Worm (Caenorhabditis elegans): ENCODE measurements around the gene C30G12.4.

The C30G12.4 gene

DNA sequence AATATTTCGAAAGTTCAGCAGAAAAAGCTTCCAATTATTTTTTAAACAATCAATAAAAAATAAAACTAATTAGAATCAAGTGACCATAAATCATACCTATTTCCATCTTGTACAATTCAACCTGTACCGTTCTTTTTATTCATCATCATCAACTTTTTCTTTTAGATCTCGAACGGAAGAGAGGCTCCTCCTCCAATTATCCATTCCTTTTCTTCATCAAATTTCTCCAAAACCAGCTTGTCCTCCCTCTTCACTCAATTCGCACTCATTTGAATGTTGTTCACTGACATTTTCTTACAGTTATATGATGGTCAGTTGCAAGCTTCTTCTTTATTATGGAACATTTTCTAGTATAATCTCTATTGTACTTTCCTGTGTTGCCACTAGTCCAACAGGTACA is at the start of gene C30G12.4:
TSS of gene C30G12.4 (plus strand) at position 301 of the 400 bp plus-strand sequence.
- TF ChIP-seq unc-62 (GFP tag; optimal IDR thresholded peaks at IDR 0.05), result no peak

DNA sequence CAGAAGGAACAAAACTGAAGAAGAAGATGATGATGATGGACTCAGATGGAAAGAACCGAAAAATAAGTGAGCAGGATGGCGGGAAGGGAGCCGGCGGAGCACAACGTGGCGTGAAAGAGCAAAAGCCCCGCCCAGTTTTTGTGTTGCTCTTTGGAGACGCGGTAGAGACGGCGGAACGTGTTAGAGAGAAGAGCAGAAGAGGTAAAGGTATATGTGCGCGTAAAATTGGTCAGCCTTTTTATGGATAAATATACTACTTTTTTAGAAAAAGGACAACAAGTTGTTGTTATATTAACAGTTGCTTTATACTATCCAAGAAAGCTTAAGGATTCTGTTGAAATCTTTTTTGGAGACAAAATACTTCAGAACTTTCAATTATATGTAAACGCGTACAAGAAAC is 44.9 kb upstream of the C30G12.4 start, which contains the start of gene E04F6.10:
TSS of gene E04F6.10 (minus strand) at position 101 of the 400 bp plus-strand sequence.
- TF ChIP-seq unc-62 (GFP tag; optimal IDR thresholded peaks at IDR 0.05), result no peak

DNA sequence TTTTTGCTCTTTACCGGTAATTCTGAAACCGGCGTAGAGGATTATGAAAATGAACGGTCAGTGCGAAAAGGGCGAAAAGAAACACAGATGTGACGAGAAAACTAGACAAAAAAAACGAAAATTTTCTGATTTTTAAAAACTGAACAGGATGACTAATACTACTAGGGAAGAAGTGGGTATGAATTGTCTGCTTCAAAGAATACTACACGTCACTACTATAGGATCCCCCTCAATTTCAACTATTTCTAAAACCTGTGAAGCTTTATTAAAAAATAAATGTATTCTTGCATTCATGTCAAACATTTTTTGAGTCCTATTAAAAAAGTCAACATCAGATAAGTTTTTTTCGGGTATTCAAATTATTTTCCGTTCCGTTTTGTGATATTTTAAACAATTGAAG is 37.9 kb upstream of the C30G12.4 start:
- TF ChIP-seq unc-62 (GFP tag; optimal IDR thresholded peaks at IDR 0.05), result no peak

DNA sequence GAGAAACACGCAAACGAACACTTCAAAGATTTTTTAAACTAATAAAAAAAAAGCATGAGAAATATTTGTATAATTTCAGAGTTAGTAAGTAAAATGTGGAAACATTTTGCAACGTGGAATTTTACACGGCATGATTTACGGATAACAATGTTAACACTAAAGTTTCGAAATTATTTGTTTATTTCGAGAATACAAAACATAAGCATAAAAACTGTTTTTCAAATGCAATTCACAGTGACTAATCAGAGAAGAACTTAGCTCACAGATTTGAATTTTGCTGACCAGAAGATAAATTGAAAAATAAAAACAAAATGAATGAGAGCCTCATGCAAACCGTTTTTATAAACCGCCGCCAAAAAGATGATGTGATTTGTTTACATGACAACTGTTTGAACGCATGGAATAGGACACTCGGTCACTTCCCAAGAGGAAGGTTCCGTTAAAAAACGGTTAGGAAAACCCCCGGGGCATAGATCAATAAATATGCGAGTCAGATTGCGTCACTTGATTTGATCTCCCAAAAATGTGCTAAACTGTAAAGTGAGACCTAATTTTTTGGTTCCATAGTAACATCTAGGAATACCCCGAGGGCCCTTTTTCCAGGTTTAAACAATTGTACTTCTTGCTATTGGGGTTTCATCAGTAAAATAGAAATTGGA is 36.0 kb upstream of the C30G12.4 start, which contains the start of gene clh-3:
TSS of gene clh-3 (minus strand) at position 51 of the 659 bp plus-strand sequence.
- TF ChIP-seq unc-62 (GFP tag; optimal IDR thresholded peaks at IDR 0.05), result no peak

DNA sequence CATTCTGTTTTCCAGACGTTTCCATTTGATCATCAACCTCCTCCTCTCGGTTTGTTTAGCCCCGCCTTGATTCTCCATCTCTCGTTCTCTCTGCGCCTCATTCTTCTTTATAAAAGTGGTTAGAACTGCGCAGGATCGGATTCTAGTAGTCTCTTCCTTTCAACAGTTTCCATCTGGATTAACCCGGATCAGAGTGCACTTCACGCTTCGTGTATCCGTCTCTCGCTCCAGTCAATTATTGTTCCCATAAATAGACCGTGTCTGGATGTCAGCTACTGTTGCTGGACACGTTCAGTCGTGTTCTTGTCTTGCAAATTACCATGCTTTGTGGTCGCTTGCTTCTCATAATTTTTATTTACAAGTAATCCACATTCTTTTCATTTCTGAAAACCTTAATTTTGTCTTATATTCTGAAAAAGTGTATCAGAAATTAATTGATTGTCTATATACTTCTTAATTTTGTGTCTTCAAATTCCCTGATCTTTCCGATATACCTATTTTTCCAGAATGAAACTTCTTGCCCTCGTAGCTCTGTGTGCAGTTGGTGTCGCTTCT is 33.2 kb upstream of the C30G12.4 start, which contains the start of gene F32A5.4:
TSS of gene F32A5.4 (plus strand) at position 505 of the 555 bp plus-strand sequence.
- TF ChIP-seq unc-62 (GFP tag; optimal IDR thresholded peaks at IDR 0.05), result no peak

DNA sequence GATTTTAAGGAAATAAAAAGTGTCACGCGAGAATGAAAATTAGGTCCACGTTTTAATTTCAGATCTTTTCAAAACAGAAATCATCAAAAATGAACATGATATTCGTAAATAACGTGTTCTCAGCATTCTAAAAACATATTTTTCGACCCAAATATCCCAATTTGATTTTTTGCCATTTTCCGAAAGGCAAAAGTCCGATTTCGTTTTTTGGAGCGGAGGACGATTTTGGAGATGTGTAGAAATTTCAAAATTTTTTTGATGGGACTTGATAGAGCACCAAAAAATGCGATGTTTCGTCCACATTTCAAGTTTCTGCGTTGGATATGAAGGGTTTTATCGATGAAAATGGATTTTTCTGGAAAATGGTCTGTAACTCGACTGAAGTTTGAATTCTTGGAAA is 31.3 kb upstream of the C30G12.4 start:
- TF ChIP-seq unc-62 (GFP tag; optimal IDR thresholded peaks at IDR 0.05), result no peak

DNA sequence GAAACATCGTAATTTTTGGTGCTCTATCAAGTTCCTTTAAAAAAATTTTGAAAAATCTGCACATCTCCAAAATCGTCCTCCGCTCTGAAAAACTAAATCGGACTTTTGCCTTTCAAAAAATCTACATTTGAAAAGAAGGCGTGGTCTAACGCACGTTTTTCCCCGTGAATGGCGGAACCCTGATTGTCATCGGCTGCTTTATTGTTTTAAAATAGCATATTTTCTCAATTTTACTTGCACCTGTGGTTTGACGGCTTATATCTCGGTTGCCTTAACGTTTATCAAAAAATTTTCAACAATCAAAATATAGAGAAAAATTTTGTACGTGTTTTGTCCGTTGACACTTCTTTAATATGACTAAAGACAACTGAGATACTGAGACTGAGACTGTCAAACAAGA is 30.0 kb upstream of the C30G12.4 start:
- TF ChIP-seq unc-62 (GFP tag; optimal IDR thresholded peaks at IDR 0.05), result no peak

DNA sequence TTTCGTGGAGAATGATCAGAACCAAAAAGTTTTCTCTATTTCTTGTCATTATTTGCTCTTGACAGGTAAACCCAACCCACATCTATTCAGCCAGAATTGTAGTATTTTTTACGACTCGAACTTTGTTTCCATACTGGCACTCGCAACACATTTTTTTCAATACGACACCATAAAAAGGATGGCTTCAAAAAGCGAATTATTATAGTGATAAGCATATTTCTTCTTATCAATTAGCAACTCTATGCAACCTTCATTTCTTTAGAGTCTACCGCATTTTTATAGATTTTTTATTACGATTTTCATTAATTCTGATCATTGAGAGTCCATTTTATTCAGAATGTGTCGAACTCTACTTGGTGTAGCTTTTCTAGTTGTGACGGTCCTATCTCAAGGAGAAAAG is 29.4 kb upstream of the C30G12.4 start, which contains the start of gene ctsa-3.1:
TSS of gene ctsa-3.1 (plus strand) at position 337 of the 400 bp plus-strand sequence.
- no peak for TF ChIP-seq unc-62 (GFP tag; optimal IDR thresholded peaks at IDR 0.05)

DNA sequence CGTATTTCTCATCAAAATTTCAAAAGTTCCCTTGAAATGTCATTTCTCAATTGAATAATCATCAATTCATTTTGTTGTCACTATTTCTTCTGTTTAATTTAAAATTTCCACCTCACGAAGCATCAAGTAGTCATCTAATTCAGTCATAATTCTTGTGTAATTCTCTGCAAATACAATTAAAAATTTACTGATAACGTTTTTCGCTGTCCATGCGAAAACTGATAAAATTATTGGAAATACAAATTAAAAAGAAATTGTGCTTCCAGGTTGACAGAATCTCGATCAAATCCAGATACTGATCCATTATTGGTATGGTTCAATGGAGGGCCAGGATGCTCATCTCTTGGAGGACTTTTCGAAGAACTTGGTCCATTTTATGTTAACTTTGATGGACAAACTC is 28.7 kb upstream of the C30G12.4 start:
- no peak for TF ChIP-seq unc-62 (GFP tag; optimal IDR thresholded peaks at IDR 0.05)

DNA sequence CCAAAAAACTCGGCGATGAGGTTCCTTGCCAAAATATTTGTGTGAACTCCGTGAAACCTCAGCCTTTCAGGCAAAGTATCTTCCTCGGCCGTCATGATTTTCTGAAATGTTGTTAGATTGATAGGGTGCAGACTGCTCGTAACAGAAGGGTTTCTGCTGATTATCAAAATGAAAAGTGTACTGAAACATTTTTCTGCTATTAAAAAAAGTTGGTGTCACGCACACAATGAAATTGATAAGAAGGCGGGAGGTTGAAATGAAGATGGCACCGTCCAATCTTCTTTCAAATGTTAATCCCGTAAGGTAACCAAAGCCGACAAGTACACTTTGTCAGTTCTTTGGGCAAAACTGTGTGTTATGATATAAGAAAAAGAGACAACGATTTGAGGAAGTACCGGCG is 25.0 kb upstream of the C30G12.4 start:
- TF ChIP-seq unc-62 (GFP tag; optimal IDR thresholded peaks at IDR 0.05), result no peak

DNA sequence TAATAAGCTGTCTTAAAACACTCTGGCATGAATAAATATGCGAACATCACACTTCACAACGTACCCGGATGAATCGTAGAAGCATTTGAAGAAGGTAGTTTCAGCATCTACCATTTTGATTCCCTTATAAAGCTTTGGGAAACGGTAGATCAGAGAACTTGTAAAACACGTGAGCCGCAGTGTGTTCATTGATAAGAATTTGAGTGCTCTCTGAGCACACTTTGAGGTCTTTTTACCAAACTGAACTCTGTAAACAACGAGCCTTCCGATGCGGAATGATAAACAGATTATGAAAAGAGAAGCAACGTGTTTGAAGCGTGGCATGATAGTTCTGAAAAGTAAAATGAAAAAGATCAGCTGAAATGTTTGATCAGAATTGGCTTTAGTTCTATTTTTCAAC is 23.7 kb upstream of the C30G12.4 start, which contains the start of gene aqp-1:
TSS of gene aqp-1 (minus strand) at position 102 of the 400 bp plus-strand sequence.
- TF ChIP-seq unc-62 (GFP tag; optimal IDR thresholded peaks at IDR 0.05), result no peak

DNA sequence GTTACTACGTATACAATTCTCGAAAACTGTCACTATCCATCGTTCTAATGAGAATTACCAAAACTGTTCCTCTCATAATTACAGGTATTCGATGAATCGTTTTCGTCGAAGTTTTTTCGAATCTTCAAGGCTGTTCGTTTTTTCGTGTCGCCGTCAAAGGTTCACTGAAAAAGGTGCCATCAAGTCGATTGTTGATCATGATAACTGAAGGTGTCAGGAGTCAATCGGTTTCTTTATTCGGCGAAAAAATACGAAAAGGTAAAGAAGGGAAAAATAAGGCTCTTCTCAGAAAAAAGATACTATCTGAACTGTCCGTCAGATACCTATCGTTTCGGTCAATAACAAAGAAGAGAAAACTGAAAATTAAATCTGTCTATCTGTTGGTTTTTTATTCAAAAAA is 23.2 kb upstream of the C30G12.4 start:
- no peak for TF ChIP-seq unc-62 (GFP tag; optimal IDR thresholded peaks at IDR 0.05)

DNA sequence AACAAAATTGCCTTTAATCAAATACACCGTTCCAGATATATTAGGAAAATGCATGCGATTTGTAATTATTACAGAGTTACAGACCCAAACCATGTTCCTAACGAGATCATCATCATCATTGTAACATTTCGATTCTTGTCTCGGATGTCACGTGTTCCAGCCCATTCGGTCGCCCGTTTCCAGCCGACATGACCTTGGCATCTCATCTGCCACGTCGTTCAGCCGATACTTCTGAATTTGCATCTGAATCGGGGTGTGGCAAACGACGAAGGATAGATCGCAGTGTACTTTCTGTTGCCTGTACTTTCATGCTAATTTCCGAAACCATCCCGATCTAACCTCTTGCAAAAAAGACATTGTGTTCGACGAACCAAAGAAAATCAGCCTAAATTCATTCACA is 22.2 kb upstream of the C30G12.4 start:
- TF ChIP-seq unc-62 (GFP tag; optimal IDR thresholded peaks at IDR 0.05), result no peak

DNA sequence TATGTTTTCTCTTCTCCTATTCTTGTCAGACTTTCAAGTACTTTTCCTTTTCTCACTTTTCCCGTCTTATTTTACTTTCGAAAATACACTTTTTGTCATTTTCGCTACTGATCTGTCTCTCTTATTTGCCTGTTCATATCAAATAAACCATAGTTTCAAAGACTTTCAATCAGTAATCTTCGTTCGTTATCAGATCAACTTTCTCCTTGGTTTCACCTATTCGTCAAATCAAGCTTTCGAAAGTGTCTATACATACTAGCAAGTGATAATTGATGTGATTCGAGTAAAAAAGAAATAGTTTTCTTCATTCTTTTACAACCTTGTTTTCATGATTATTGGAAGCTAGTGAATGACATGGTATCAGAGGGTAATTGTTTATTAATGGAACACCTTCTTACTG is 19.2 kb upstream of the C30G12.4 start:
- TF ChIP-seq unc-62 (GFP tag; optimal IDR thresholded peaks at IDR 0.05), result no peak

DNA sequence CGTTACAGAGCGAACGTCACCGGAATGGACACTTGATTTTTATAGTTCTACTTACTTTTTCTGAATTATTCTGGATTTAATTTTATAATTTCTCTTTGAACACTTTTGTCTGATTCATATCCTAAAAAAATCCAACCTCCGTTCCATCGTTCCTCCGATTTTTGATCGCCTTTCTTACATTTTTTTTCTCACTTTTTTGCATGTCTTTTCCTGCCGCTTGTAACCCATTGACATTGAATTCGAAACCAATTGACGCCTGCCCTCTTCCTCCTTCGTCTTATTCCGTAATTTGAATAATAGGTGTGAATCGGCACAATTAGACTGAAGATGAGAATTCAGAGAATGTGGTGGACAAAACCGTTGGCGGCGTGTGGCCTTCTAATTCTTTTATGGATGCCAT is 16.4 kb upstream of the C30G12.4 start, which contains the start of gene skpo-3:
TSS of gene skpo-3 (plus strand) at position 301 of the 400 bp plus-strand sequence.
- no peak for TF ChIP-seq unc-62 (GFP tag; optimal IDR thresholded peaks at IDR 0.05)

DNA sequence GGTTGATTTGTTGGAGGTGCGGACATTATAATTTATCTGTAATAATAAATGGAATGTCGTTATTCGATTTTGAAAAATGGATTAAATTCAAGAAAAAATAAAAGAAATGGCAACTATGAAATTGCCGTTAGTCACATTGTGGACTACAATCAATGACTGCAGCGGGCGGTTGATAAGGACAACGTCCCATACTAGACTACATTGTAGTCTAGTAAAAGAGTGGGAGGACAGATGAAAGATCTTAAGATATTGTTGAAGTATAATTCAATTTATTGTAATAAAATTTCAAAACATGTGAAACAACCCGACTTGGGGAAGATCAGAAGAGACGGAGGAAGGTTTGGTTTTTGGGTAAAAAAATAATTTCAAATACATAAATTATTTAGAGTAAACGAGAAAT is 10.0 kb upstream of the C30G12.4 start, which contains the start of the genes prx-13 and ada-2:
TSS of gene prx-13 (minus strand) at position 38 of the 400 bp plus-strand sequence.
TSS of gene ada-2 (plus strand) at position 282 of the 400 bp plus-strand sequence.
- no peak for TF ChIP-seq unc-62 (GFP tag; optimal IDR thresholded peaks at IDR 0.05)

DNA sequence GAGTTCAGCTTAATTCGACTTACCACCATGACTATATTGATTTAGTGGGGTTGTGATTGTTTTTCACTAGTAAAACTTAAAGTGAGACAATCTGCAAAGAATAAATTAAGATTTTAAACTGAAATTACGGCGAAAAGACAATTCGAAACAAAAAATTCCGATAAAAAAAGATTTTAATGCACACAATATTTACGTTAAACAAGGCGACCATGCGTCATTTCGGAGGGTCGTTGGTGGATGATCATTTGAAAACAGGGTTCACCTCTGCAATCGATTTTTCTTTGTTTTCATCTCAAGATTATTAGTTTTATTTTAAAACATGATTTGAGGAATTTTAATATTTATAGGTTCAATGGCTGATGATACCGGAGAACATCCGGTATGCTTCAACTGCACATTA is 8.9 kb upstream of the C30G12.4 start, which contains the start of gene lsm-4:
TSS of gene lsm-4 (minus strand) at position 91 of the 400 bp plus-strand sequence.
- no peak for TF ChIP-seq unc-62 (GFP tag; optimal IDR thresholded peaks at IDR 0.05)

Data from whole organism, dauer.